Fruit fly (Drosophila melanogaster): ENCODE measurements around the gene Psa.

DNA sequence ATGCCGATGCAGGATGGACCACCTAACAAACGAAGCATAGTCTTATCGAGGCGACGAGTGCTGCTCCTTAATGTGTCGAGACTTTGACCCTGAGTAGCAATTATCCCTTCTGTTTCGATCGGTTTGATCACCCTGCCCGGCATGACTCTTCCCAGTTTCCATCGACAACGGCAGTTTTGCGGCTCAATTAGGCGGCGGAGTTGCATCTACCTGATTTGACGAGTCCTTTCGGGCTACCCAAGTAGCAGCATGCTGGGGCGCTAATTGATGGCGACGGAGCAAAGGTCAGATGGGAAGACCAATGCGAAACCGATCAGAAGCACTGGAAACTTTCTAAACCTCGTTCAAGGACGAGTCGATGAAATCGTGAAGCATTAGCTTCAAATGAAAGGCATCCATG lies 31.6 kb upstream of the Psa start:
- TF ChIP-seq Hr96 (GFP tag; optimal IDR thresholded peaks at IDR 0.05): no peak
- TF ChIP-seq ovo (GFP tag; optimal IDR thresholded peaks at IDR 0.05): no peak
- no peak for TF ChIP-seq Crg-1 (GFP tag; optimal IDR thresholded peaks at IDR 0.05)
- TF ChIP-seq CG14711 (tag; optimal IDR thresholded peaks at IDR 0.05): no peak
- no peak for TF ChIP-seq CG7045 (GFP tag; optimal IDR thresholded peaks at IDR 0.05)
- no peak for TF ChIP-seq cic (GFP tag; optimal IDR thresholded peaks at IDR 0.05)

Measured in whole organism, adult.